Worm (Caenorhabditis elegans) whole organism, L4 larva: ENCODE data around the gene best-15.

Experiments used
- F44E2.7 ChIP-seq: fragments of 200-800 bp; sonication (Bioruptor generic); IDR thresholded peaks from 2 replicates; pipeline ENCODE4 v2.1.2; 2022; ENCODE audit warnings: missing genetic modification characterization, missing compliant biosample characterization
- R02D3.7 ChIP-seq: fragments of 150-350 bp; sonication (generic microtip); optimal IDR thresholded peaks from 3 replicates; lab custom pipeline; 2014; ENCODE audit warnings: missing biosample characterization, missing genetic modification characterization
- ZK337.2 ChIP-seq: fragments of 200-800 bp; sonication (Bioruptor generic); IDR thresholded peaks from 2 replicates; pipeline ENCODE4 v1.3.6; 2022; ENCODE audit warnings: missing genetic modification reagents, missing genetic modification characterization, missing compliant biosample characterization
- ZK546.5 ChIP-seq, 2 experiments: sonication (generic microtip); optimal IDR thresholded peaks; 2 replicates each; lab custom pipeline; 2017; ENCODE audit warnings: missing biosample characterization in 2 of 2, missing genetic modification characterization in 2 of 2
- aly-2 ChIP-seq: sonication (generic microtip); optimal IDR thresholded peaks from 2 replicates; lab custom pipeline; 2018; ENCODE audit warnings: missing biosample characterization, missing genetic modification characterization
- dve-1 ChIP-seq: sonication (generic microtip); optimal IDR thresholded peaks from 2 replicates; lab custom pipeline; 2017; ENCODE audit warnings: antibody characterized with exemption, mild to moderate bottlenecking, missing genetic modification characterization, missing compliant biosample characterization; ENCODE audit not compliant: insufficient read depth
- fkh-10 ChIP-seq: fragments of 150-350 bp; optimal IDR thresholded peaks from 2 replicates; lab custom pipeline; 2014; ENCODE audit warnings: missing biosample characterization, missing genetic modification reagents, missing genetic modification characterization
- madf-5 ChIP-seq, 2 experiments: fragments of 200-800 bp; sonication (Bioruptor generic); IDR thresholded peaks; 2 replicates each; pipeline ENCODE4 v1.3.6; 2022; ENCODE audit warnings: missing compliant biosample characterization in 2 of 2, missing genetic modification characterization in 2 of 2
- mdt-29 ChIP-seq: fragments of 200-800 bp; sonication (Bioruptor generic); IDR thresholded peaks from 2 replicates; pipeline ENCODE4 v1.3.6; 2022; ENCODE audit warnings: missing genetic modification reagents, missing genetic modification characterization, missing compliant biosample characterization
- unc-39 ChIP-seq: sonication (generic microtip); optimal IDR thresholded peaks from 2 replicates; lab custom pipeline; 2017; ENCODE audit warnings: missing biosample characterization, missing genetic modification characterization

DNA sequence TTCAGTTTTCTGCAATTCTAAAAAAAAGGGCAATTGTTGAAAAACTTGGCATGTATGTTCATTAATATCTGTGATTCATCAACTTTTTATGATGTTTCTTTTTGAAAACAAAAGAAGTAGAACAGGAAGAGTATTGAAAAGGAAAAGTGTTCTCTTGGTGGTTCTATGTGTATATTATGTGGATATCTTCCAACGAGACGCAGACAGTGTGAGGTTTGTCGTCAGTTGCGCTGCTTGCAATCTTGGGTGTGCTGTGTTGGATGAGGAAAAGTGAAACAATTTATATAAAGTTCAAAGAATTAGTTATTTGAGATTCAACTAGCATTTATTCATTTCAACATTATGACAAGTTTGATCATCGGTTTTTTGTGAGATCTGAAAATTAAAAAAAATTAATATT lies 20.4 kb upstream of the best-15 start:
- TF ChIP-seq R02D3.7 (tag; lab: Kevin White, UChicago) (no peak), fkh-10 (GFP tag; lab: Kevin White, UChicago) (no peak), dve-1 (tag; lab: Kevin White, UChicago) (peak; percentile 42), ZK337.2 (GFP tag; lab: Robert Waterston, UW) (no peak), ZK546.5 (tag; optimal IDR thresholded peaks at IDR 0.05; lab: Kevin White, UChicago) (no peak), madf-5 (GFP tag; IDR thresholded peaks at IDR 0.05; lab: Robert Waterston, UW) (no peak), F44E2.7 (GFP tag; lab: Robert Waterston, UW) (no peak), mdt-29 (GFP tag; lab: Robert Waterston, UW) (no peak), unc-39 (tag; lab: Kevin White, UChicago) (no peak), aly-2 (tag; lab: Kevin White, UChicago) (no peak)
